Fruit fly (Drosophila melanogaster) whole organism, embryonic: ENCODE data around the gene mRpL46.

Source experiments
- CG10959 ChIP-seq: fragments of 200-800 bp; sonication (Bioruptor generic); IDR thresholded peaks from 2 replicates; pipeline ENCODE4 v1.3.6; 2022; ENCODE audit warnings: missing biosample characterization, missing genetic modification characterization
- CG11247 ChIP-seq: fragments of 200-800 bp; sonication (Bioruptor generic); IDR thresholded peaks from 2 replicates; pipeline ENCODE4 v1.3.6; 2022; ENCODE audit warnings: missing biosample characterization, missing genetic modification characterization
- CG11560 ChIP-seq: fragments of 200-800 bp; sonication (Bioruptor generic); IDR thresholded peaks from 3 replicates; pipeline ENCODE4 v1.3.6; 2022; ENCODE audit warnings: missing biosample characterization, missing genetic modification characterization
- CG12942 ChIP-seq: fragments of 200-800 bp; sonication (Bioruptor generic); optimal IDR thresholded peaks from 3 replicates; lab custom pipeline; 2016; ENCODE audit warnings: missing biosample characterization, missing genetic modification characterization
- CG13296 ChIP-seq: fragments of 200-800 bp; sonication (Bioruptor generic); optimal IDR thresholded peaks from 3 replicates; lab custom pipeline; 2018; ENCODE audit warnings: missing biosample characterization, mild to moderate bottlenecking, missing genetic modification characterization
- CG13894 ChIP-seq: fragments of 200-800 bp; sonication (Bioruptor generic); optimal IDR thresholded peaks from 3 replicates; lab custom pipeline; 2018; ENCODE audit warnings: missing biosample characterization, mild to moderate bottlenecking, missing genetic modification characterization, moderate library complexity
- CG17328 ChIP-seq: fragments of 200-800 bp; sonication (Bioruptor generic); IDR thresholded peaks from 2 replicates; pipeline ENCODE4 v1.3.6; 2022; ENCODE audit warnings: missing biosample characterization, missing genetic modification characterization
- CG17829 ChIP-seq: fragments of 200-800 bp; optimal IDR thresholded peaks from 2 replicates; lab custom pipeline; 2019; ENCODE audit warnings: missing biosample characterization, mild to moderate bottlenecking, missing genetic modification characterization, moderate library complexity
- CG18262 ChIP-seq: fragments of 200-800 bp; optimal IDR thresholded peaks from 3 replicates; lab custom pipeline; 2019; ENCODE audit warnings: missing biosample characterization, mild to moderate bottlenecking, missing genetic modification characterization, moderate library complexity
- CG18619 ChIP-seq: fragments of 200-800 bp; sonication (Bioruptor generic); optimal IDR thresholded peaks from 3 replicates; lab custom pipeline; 2017; ENCODE audit warnings: missing biosample characterization, mild to moderate bottlenecking, missing genetic modification characterization
- CG31441 ChIP-seq: fragments of 200-800 bp; sonication (Bioruptor generic); IDR thresholded peaks from 2 replicates; pipeline ENCODE4 v1.3.6; 2022; ENCODE audit warnings: missing biosample characterization, missing genetic modification characterization
- CG32532 ChIP-seq: fragments of 200-800 bp; sonication (Bioruptor generic); IDR thresholded peaks from 2 replicates; pipeline ENCODE4 v1.3.6; 2022; ENCODE audit warnings: missing biosample characterization, missing genetic modification characterization
- CG34376 ChIP-seq: fragments of 200-800 bp; sonication (Bioruptor generic); optimal IDR thresholded peaks from 2 replicates; lab custom pipeline; 2018; ENCODE audit warnings: missing biosample characterization, mild to moderate bottlenecking, missing genetic modification characterization
- CG4854 ChIP-seq: fragments of 200-800 bp; sonication (Bioruptor generic); optimal IDR thresholded peaks from 2 replicates; lab custom pipeline; 2016; ENCODE audit warnings: missing biosample characterization, missing genetic modification characterization, inconsistent platforms
- CG6813 ChIP-seq: fragments of 200-800 bp; sonication (Bioruptor generic); optimal IDR thresholded peaks from 2 replicates; lab custom pipeline; 2017; ENCODE audit warnings: missing biosample characterization, missing genetic modification characterization, mild to moderate bottlenecking, moderate library complexity, missing genetic modification reagents
- CG6854 ChIP-seq: fragments of 200-800 bp; sonication (Bioruptor generic); optimal IDR thresholded peaks from 3 replicates; lab custom pipeline; 2017; ENCODE audit warnings: missing biosample characterization, mild to moderate bottlenecking, missing genetic modification characterization
- CG7987 ChIP-seq: fragments of 200-800 bp; sonication (Bioruptor generic); optimal IDR thresholded peaks from 2 replicates; lab custom pipeline; 2018; ENCODE audit warnings: missing biosample characterization, mild to moderate bottlenecking, missing genetic modification characterization, moderate library complexity
- CG8388 ChIP-seq: fragments of 200-800 bp; sonication (Bioruptor generic); optimal IDR thresholded peaks from 2 replicates; lab custom pipeline; 2019; ENCODE audit warnings: missing biosample characterization, mild to moderate bottlenecking, missing genetic modification characterization, moderate library complexity
- Deaf1 ChIP-seq: fragments of 200-800 bp; optimal IDR thresholded peaks from 3 replicates; lab custom pipeline; 2019; ENCODE audit warnings: missing biosample characterization, mild to moderate bottlenecking, missing genetic modification characterization, moderate library complexity
- Dip2 ChIP-seq: fragments of 200-800 bp; sonication (Bioruptor generic); IDR thresholded peaks from 2 replicates; pipeline ENCODE4 v1.3.6; 2022; ENCODE audit warnings: missing biosample characterization, missing genetic modification characterization
- Dll ChIP-seq: fragments of 200-800 bp; sonication (Bioruptor generic); IDR thresholded peaks from 4 replicates; pipeline ENCODE4 v1.3.6; 2022; ENCODE audit warnings: missing biosample characterization, missing genetic modification characterization; ENCODE audit not compliant: partially characterized antibody
- Drgx ChIP-seq: fragments of 200-800 bp; sonication (Bioruptor generic); IDR thresholded peaks from 2 replicates; pipeline ENCODE4 v1.3.6; 2022; ENCODE audit warnings: missing biosample characterization, missing genetic modification characterization
- Gsc ChIP-seq: fragments of 200-800 bp; sonication (Bioruptor generic); IDR thresholded peaks from 2 replicates; pipeline ENCODE4 v1.3.6; 2022; ENCODE audit warnings: missing biosample characterization, missing genetic modification characterization
- Hmx ChIP-seq: fragments of 200-800 bp; sonication (Bioruptor generic); optimal IDR thresholded peaks from 2 replicates; lab custom pipeline; 2016; ENCODE audit warnings: missing biosample characterization, missing genetic modification characterization
- MBD-R2 ChIP-seq: fragments of 200-800 bp; sonication (Bioruptor generic); IDR thresholded peaks from 2 replicates; pipeline ENCODE4 v1.3.6; 2022; ENCODE audit warnings: missing biosample characterization, missing genetic modification characterization
- Mrtf ChIP-seq: fragments of 200-800 bp; sonication (Bioruptor generic); IDR thresholded peaks from 3 replicates; pipeline ENCODE4 v1.3.6; 2022; ENCODE audit warnings: missing biosample characterization, missing genetic modification characterization
- Ptx1 ChIP-seq: fragments of 200-800 bp; sonication (Bioruptor generic); IDR thresholded peaks from 2 replicates; pipeline ENCODE4 v1.3.6; 2022; ENCODE audit warnings: missing biosample characterization, missing genetic modification characterization
- Trl ChIP-seq, 3 experiments: fragments of >200 bp in 2 of 3; fragments of 200-800 bp in 1 of 3; sonication (Bioruptor generic) in 1 of 3; optimal IDR thresholded peaks; 2 replicates in 1 of 3; 3 replicates in 2 of 3; lab custom pipeline; 2016 to 2017; ENCODE audit warnings: missing biosample characterization in 1 of 3, missing genetic modification characterization in 1 of 3
- Xrp1 ChIP-seq: fragments of 200-800 bp; sonication (Bioruptor generic); IDR thresholded peaks from 2 replicates; pipeline ENCODE4 v1.3.6; 2022; ENCODE audit warnings: missing biosample characterization, missing genetic modification characterization
- YL-1 ChIP-seq: fragments of 200-800 bp; sonication (Bioruptor generic); optimal IDR thresholded peaks from 3 replicates; lab custom pipeline; 2017; ENCODE audit warnings: missing biosample characterization, mild to moderate bottlenecking, missing genetic modification characterization
- ab ChIP-seq: fragments of 200-800 bp; sonication (Bioruptor generic); optimal IDR thresholded peaks from 2 replicates; lab custom pipeline; 2016; ENCODE audit warnings: missing biosample characterization, missing genetic modification characterization
- cwo ChIP-seq: fragments of 200-800 bp; sonication (Bioruptor generic); optimal IDR thresholded peaks from 3 replicates; lab custom pipeline; 2017; ENCODE audit warnings: missing biosample characterization, missing genetic modification characterization, mild to moderate bottlenecking, moderate library complexity, missing genetic modification reagents
- dati ChIP-seq: fragments of 200-800 bp; sonication (Bioruptor generic); IDR thresholded peaks from 2 replicates; pipeline ENCODE4 v1.3.6; 2022; ENCODE audit warnings: missing biosample characterization, missing genetic modification characterization
- dmrt11E ChIP-seq: fragments of 200-800 bp; sonication (Bioruptor generic); optimal IDR thresholded peaks from 3 replicates; lab custom pipeline; 2018; ENCODE audit warnings: missing biosample characterization, mild to moderate bottlenecking, missing genetic modification characterization, moderate library complexity
- dysf ChIP-seq: fragments of 200-800 bp; sonication (Bioruptor generic); IDR thresholded peaks from 3 replicates; pipeline ENCODE4 v1.3.6; 2022; ENCODE audit warnings: missing biosample characterization, missing genetic modification characterization
- fu2 ChIP-seq: fragments of 200-800 bp; sonication (Bioruptor generic); optimal IDR thresholded peaks from 2 replicates; lab custom pipeline; 2016; ENCODE audit warnings: missing biosample characterization, missing genetic modification characterization
- jing ChIP-seq: fragments of 200-800 bp; sonication (Bioruptor generic); optimal IDR thresholded peaks from 2 replicates; lab custom pipeline; 2018; ENCODE audit warnings: missing biosample characterization, mild to moderate bottlenecking, missing genetic modification characterization
- lab ChIP-seq: fragments of 200-800 bp; sonication (Bioruptor generic); optimal IDR thresholded peaks from 3 replicates; lab custom pipeline; 2017; ENCODE audit warnings: missing biosample characterization, missing genetic modification characterization, mild to moderate bottlenecking, moderate library complexity, missing genetic modification reagents
- nom ChIP-seq: fragments of 200-800 bp; sonication (Bioruptor generic); optimal IDR thresholded peaks from 2 replicates; lab custom pipeline; 2017; ENCODE audit warnings: missing biosample characterization, missing genetic modification characterization, mild to moderate bottlenecking, moderate library complexity, missing genetic modification reagents
- rib ChIP-seq: fragments of 200-800 bp; sonication (Bioruptor generic); IDR thresholded peaks from 2 replicates; pipeline ENCODE4 v1.3.6; 2022; ENCODE audit warnings: missing biosample characterization, missing genetic modification characterization
- schlank ChIP-seq: fragments of 200-800 bp; sonication (Bioruptor generic); optimal IDR thresholded peaks from 2 replicates; lab custom pipeline; 2018; ENCODE audit warnings: missing biosample characterization, mild to moderate bottlenecking, missing genetic modification characterization
- sens ChIP-seq: fragments of 200-800 bp; sonication (Bioruptor generic); peaks from one replicate; lab custom pipeline; 2016; ENCODE audit warnings: missing biosample characterization, missing genetic modification characterization
- shn ChIP-seq: fragments of 200-800 bp; sonication (Bioruptor generic); optimal IDR thresholded peaks from 3 replicates; lab custom pipeline; 2016; ENCODE audit warnings: missing biosample characterization, missing genetic modification characterization
- sob ChIP-seq: fragments of 200-800 bp; sonication (Bioruptor generic); IDR thresholded peaks from 2 replicates; pipeline ENCODE4 v1.3.6; 2022; ENCODE audit warnings: missing biosample characterization, missing genetic modification characterization
- sqz ChIP-seq: fragments of 200-800 bp; sonication (Bioruptor generic); optimal IDR thresholded peaks from 3 replicates; lab custom pipeline; 2018; ENCODE audit warnings: missing biosample characterization, mild to moderate bottlenecking, missing genetic modification characterization
- ttk ChIP-seq: fragments of 200-800 bp; sonication (Bioruptor generic); IDR thresholded peaks from 2 replicates; pipeline ENCODE4 v2.1.2; 2022; ENCODE audit warnings: missing biosample characterization, missing genetic modification characterization
- unc-4 ChIP-seq: fragments of 200-800 bp; sonication (Bioruptor generic); IDR thresholded peaks from 2 replicates; pipeline ENCODE4 v1.3.6; 2022; ENCODE audit warnings: missing biosample characterization, missing genetic modification characterization; ENCODE audit not compliant: partially characterized antibody
- vfl ChIP-seq: fragments of 200-800 bp; sonication (Bioruptor generic); optimal IDR thresholded peaks from 2 replicates; lab custom pipeline; 2016; ENCODE audit warnings: missing biosample characterization, missing genetic modification characterization
- wdn ChIP-seq: fragments of 200-800 bp; sonication (Bioruptor generic); IDR thresholded peaks from 2 replicates; pipeline ENCODE4 v1.3.6; 2022; ENCODE audit warnings: missing biosample characterization, missing genetic modification characterization

Gene mRpL46

DNA sequence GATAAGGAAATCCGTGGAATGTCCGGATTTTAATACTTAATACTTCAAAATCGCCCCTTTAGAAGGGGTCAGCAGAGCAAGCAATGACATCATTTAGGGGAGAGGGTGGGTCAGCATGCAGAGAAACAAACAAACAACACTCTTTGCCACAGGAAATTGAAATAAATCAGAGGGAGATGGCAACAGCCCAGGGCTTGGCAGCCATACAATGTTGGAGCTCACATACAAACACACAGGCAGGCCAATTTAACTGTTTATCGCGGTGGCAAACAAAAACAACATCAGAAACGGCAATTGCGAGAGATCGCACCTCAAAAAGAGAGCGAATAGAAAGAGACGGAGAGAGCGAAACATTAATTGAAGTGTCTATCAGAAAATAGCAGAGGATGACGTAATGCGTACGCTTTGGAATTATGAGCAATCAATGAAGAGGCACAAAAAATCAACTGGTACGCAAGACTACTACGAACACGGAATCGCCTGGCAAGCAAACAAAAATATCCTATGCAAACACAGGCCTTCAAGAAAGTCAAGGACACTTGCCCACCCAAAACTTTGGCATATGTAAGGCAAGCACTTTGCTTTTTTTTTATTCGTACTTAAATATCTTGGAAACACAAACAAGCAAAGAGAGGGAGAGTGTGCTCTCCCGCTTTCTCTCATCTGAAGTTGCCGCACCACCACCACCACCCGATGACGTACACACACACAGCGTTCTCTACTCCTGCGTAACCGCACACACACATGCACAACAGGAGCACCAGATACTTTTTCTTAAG is 17.1 kb downstream of the mRpL46 start (continued):
- peak; percentile 27 for TF ChIP-seq ab (GFP tag; lab: Kevin White, UChicago)
- TF ChIP-seq Hmx (GFP tag; lab: Kevin White, UChicago) = no peak
- no peak for TF ChIP-seq CG10959
- TF ChIP-seq CG31441 = no peak
- no peak for TF ChIP-seq dmrt11E (tag; lab: Kevin White, UChicago)
- peak; percentile 63 for TF ChIP-seq CG13296 (GFP tag; lab: Kevin White, UChicago)
- no peak for TF ChIP-seq Gsc (GFP tag; lab: Robert Waterston, UW)
- TF ChIP-seq unc-4 (GFP tag; lab: Robert Waterston, UW) = 0 out of 2 replicates have a peak, but pooled peaks have one; percentile 28
- peak; percentile 30; the same call in 1 of the 2 replicates for TF ChIP-seq MBD-R2 (GFP tag; lab: Robert Waterston, UW)
- TF ChIP-seq lab = peak; percentile 78
- no peak for TF ChIP-seq Dip2 (GFP tag; lab: Robert Waterston, UW)
- TF ChIP-seq dati (GFP tag; lab: Robert Waterston, UW) = no peak
- no peak for TF ChIP-seq CG8388
- peak; percentile 31; the same call in 1 of the 2 replicates for TF ChIP-seq Xrp1 (GFP tag; lab: Robert Waterston, UW)
- TF ChIP-seq CG12942 (GFP tag; lab: Kevin White, UChicago) = no peak
- peak; percentile 30; the same call in 1 of the 3 replicates for TF ChIP-seq dysf (GFP tag; lab: Robert Waterston, UW)
- TF ChIP-seq CG13894 (tag; lab: Kevin White, UChicago) = peak; percentile 74
- TF ChIP-seq jing (GFP tag; lab: Kevin White, UChicago) = no peak
- peak; percentile 28 for TF ChIP-seq sens
- peak; percentile 92 for TF ChIP-seq sqz (GFP tag; lab: Kevin White, UChicago)
- TF ChIP-seq CG17328 = no peak
- peak; percentile 18; the same call in 1 of the 2 replicates for TF ChIP-seq ttk (GFP tag; lab: Robert Waterston, UW)
- TF ChIP-seq CG11560 = no peak
- TF ChIP-seq Ptx1 (GFP tag; lab: Robert Waterston, UW) = no peak
- no peak for TF ChIP-seq Mrtf (GFP tag; lab: Robert Waterston, UW)
- TF ChIP-seq fu2 (GFP tag; lab: Kevin White, UChicago) = no peak
- TF ChIP-seq CG6854 = peak; percentile 31
- peak; percentile 10 for TF ChIP-seq cwo
- TF ChIP-seq sob = peak; percentile 61; the same call in 1 of the 2 replicates
- TF ChIP-seq CG34376 (GFP tag; lab: Kevin White, UChicago) = peak; percentile 96
- peak; percentile 55 for TF ChIP-seq CG7987 (GFP tag; lab: Kevin White, UChicago)
- TF ChIP-seq Dll (GFP tag; lab: Robert Waterston, UW) = 0 out of 4 replicates have a peak, but pooled peaks have one; percentile 23
- peak; percentile 73; the same call in 1 of the 2 replicates for TF ChIP-seq rib (GFP tag; lab: Robert Waterston, UW)
- no peak for TF ChIP-seq shn (GFP tag; lab: Kevin White, UChicago)
- no peak for TF ChIP-seq vfl
- no peak for TF ChIP-seq CG18619
- peak; percentile 16 for TF ChIP-seq YL-1 (GFP tag; lab: Kevin White, UChicago)
- 0 out of 2 replicates have a peak, but pooled peaks have one; percentile 19 for TF ChIP-seq Drgx (GFP tag; lab: Robert Waterston, UW)
- peak; percentile 34; the same call in 1 of the 2 replicates for TF ChIP-seq CG11247 (GFP tag; lab: Robert Waterston, UW)
- no peak for TF ChIP-seq CG4854
- no peak for TF ChIP-seq Deaf1
- TF ChIP-seq CG32532 (GFP tag; lab: Robert Waterston, UW) = peak; percentile 50; the same call in 1 of the 2 replicates
- TF ChIP-seq CG6813 = peak; percentile 21
- 0 out of 2 replicates have a peak, but pooled peaks have one; percentile 44 for TF ChIP-seq wdn (GFP tag; lab: Robert Waterston, UW)
- TF ChIP-seq CG17829 (tag; lab: Kevin White, UChicago) = no peak
- TF ChIP-seq schlank (tag; lab: Kevin White, UChicago) = peak; percentile 32
- TF ChIP-seq CG18262 (tag; lab: Kevin White, UChicago) = no peak
- peak; percentile 86 to 97 for TF ChIP-seq Trl (optimal IDR thresholded peaks at IDR 0.05; lab: Kevin White, UChicago)
- peak; percentile 8 for TF ChIP-seq Trl (GFP tag; optimal IDR thresholded peaks at IDR 0.05; lab: Kevin White, UChicago)
- no peak for TF ChIP-seq nom (GFP tag; lab: Kevin White, UChicago)
